Worm (Caenorhabditis elegans): ENCODE data around the gene nlp-61.

DNA sequence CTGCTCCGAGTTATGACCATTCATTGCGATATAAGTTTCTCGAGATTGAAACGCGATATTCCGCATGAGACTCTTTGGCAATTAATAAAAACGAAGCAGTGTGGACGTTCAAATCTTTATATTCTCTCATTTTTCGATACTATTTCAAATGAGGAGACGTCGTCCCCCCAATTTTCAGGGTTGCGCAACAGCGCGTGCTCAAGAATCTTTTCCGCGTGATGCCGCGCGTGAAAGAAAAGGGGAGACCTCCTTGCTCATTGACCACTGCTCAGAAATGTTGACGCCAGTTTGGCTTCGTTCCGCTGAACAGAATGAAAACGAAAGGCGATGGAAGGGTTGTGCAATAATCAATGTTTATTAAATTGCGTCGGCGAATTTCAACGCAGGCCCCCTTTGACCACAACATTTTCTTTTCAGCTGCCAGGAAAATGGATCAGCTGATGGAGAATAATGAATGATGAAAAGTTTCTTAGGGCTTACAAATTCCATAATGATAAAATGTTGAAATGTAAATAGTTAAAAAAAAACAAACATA lies 28.1 kb downstream of the nlp-61 start:
- no peak for TF ChIP-seq W03F9.2 (tag; optimal IDR thresholded peaks at IDR 0.05)
- TF ChIP-seq him-1 (tag; optimal IDR thresholded peaks at IDR 0.05), result no peak

All from whole organism, L4/young adult.